Worm (Caenorhabditis elegans) whole organism, L1 larva: Measurements from ENCODE around the gene cut-3.

Source experiments
- ama-1 ChIP-seq: fragments of 150-350 bp; optimal IDR thresholded peaks from 2 replicates; lab custom pipeline; 2014
- blmp-1 ChIP-seq: fragments of 150-350 bp; optimal IDR thresholded peaks from 2 replicates; lab custom pipeline; 2014; ENCODE audit warnings: missing biosample characterization, missing genetic modification characterization
- ceh-82 ChIP-seq, 3 experiments: fragments of 150-350 bp in 1 of 3; sonication (generic microtip) in 2 of 3; optimal IDR thresholded peaks; 2 replicates each; lab custom pipeline; 2014 to 2017; ENCODE audit warnings: missing biosample characterization in 3 of 3, missing genetic modification characterization in 3 of 3
- ces-1 ChIP-seq: fragments of 150-350 bp; optimal IDR thresholded peaks from 2 replicates; lab custom pipeline; 2014; ENCODE audit warnings: missing biosample characterization, missing genetic modification reagents, missing genetic modification characterization
- elt-3 ChIP-seq, 6 experiments: fragments of 150-350 bp in 1 of 6; sonication (generic microtip); optimal IDR thresholded peaks; 2 replicates each; lab custom pipeline; 2017 to 2018; ENCODE audit warnings: missing biosample characterization in 6 of 6, missing genetic modification characterization in 6 of 6, inconsistent platforms in 1 of 6
- lin-39 ChIP-seq: fragments of 150-350 bp; optimal IDR thresholded peaks from 2 replicates; lab custom pipeline; 2014; ENCODE audit warnings: missing biosample characterization, missing genetic modification reagents, missing genetic modification characterization
- nhr-11 ChIP-seq: fragments of 150-350 bp; optimal IDR thresholded peaks from 2 replicates; lab custom pipeline; 2014; ENCODE audit warnings: missing biosample characterization, missing genetic modification characterization
- nhr-76 ChIP-seq: sonication (generic microtip); optimal IDR thresholded peaks from 2 replicates; lab custom pipeline; 2017; ENCODE audit warnings: missing biosample characterization, missing genetic modification characterization
- pag-3 ChIP-seq: sonication (generic microtip); optimal IDR thresholded peaks from 2 replicates; lab custom pipeline; 2017; ENCODE audit warnings: missing genetic modification characterization, mild to moderate bottlenecking, missing compliant biosample characterization, antibody characterized with exemption, borderline replicate concordance; ENCODE audit not compliant: insufficient read depth
- snpc-4 ChIP-seq: fragments of 150-350 bp; optimal IDR thresholded peaks from 2 replicates; lab custom pipeline; 2014; ENCODE audit warnings: missing biosample characterization, missing genetic modification characterization
- sox-4 ChIP-seq: sonication (generic microtip); optimal IDR thresholded peaks from 2 replicates; lab custom pipeline; 2016; ENCODE audit warnings: missing genetic modification characterization, missing compliant biosample characterization
- unc-62 ChIP-seq: fragments of 150-350 bp; optimal IDR thresholded peaks from 2 replicates; lab custom pipeline; 2014; ENCODE audit warnings: missing biosample characterization, missing genetic modification reagents, missing genetic modification characterization
- zag-1 ChIP-seq: fragments of 150-350 bp; optimal IDR thresholded peaks from 2 replicates; lab custom pipeline; 2014; ENCODE audit warnings: missing biosample characterization, missing genetic modification characterization

DNA sequence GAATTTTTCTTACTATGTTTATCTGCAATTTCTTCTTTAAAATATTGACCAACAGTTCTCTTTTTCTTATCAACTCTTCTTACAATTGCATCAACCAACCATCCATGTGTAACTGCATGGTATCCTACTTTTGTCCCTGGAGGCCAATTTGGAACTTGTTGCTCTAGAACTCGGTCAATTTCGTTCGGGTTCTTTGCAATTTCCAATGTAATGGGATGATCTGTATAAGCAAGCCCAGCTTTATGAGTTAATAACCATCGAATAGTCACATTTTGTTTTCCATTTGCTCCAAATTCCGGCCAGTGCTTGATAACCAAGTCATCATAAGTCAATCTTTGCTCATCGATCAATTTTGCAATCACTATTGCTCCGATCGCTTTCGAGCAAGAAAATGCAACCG, 32.7 kb upstream of the cut-3 start:
- TF ChIP-seq sox-4 (tag; lab: Kevin White, UChicago) (no peak), snpc-4 (tag; lab: Kevin White, UChicago) (no peak), nhr-76 (tag; lab: Kevin White, UChicago) (no peak), ama-1 (lab: Kevin White, UChicago) (peak; percentile 30), ceh-82 (tag; optimal IDR thresholded peaks at IDR 0.05; lab: Kevin White, UChicago) (no peak), ces-1 (no peak), blmp-1 (no peak), elt-3 (tag; optimal IDR thresholded peaks at IDR 0.05; lab: Kevin White, UChicago) (peak in 1 of 6 experiments; percentile 2), lin-39 (tag; lab: Kevin White, UChicago) (no peak), unc-62 (GFP tag; lab: Kevin White, UChicago) (no peak), zag-1 (tag; lab: Kevin White, UChicago) (no peak), pag-3 (tag; lab: Kevin White, UChicago) (no peak), nhr-11 (no peak)
